Fruit fly (Drosophila melanogaster) whole organism, embryonic: ENCODE measurements around the gene CG16984.

ENCODE experiments used
- CG10209 ChIP-seq: fragments of 200-800 bp; sonication (Bioruptor generic); optimal IDR thresholded peaks from 3 replicates; lab custom pipeline; 2017; ENCODE audit warnings: missing biosample characterization, mild to moderate bottlenecking, missing genetic modification characterization, missing genetic modification reagents
- CG18619 ChIP-seq: fragments of 200-800 bp; sonication (Bioruptor generic); optimal IDR thresholded peaks from 3 replicates; lab custom pipeline; 2017; ENCODE audit warnings: missing biosample characterization, mild to moderate bottlenecking, missing genetic modification characterization
- CG2116 ChIP-seq: fragments of 200-800 bp; sonication (Bioruptor generic); optimal IDR thresholded peaks from 3 replicates; lab custom pipeline; 2018; ENCODE audit warnings: missing biosample characterization, mild to moderate bottlenecking, missing genetic modification characterization
- CG34422 ChIP-seq: fragments of 200-800 bp; sonication (Bioruptor generic); IDR thresholded peaks from 3 replicates; pipeline ENCODE4 v1.3.6; 2022; ENCODE audit warnings: missing biosample characterization, missing genetic modification characterization
- Dip3 ChIP-seq: fragments of 200-800 bp; sonication (Bioruptor generic); optimal IDR thresholded peaks from 3 replicates; lab custom pipeline; 2016; ENCODE audit warnings: missing biosample characterization, missing genetic modification characterization
- HLH3B ChIP-seq: fragments of 200-800 bp; sonication (Bioruptor generic); IDR thresholded peaks from 2 replicates; pipeline ENCODE4 v1.3.6; 2022; ENCODE audit warnings: missing biosample characterization, missing genetic modification characterization
- cad ChIP-seq: fragments of >200 bp; optimal IDR thresholded peaks from 2 replicates; lab custom pipeline; 2017; ENCODE audit warnings: missing biosample characterization, missing genetic modification characterization
- exex ChIP-seq: fragments of 200-800 bp; sonication (Bioruptor generic); optimal IDR thresholded peaks from 4 replicates; lab custom pipeline; 2018; ENCODE audit warnings: missing biosample characterization, mild to moderate bottlenecking, missing genetic modification characterization, moderate library complexity
- fd102C ChIP-seq: fragments of 200-800 bp; sonication (Bioruptor generic); optimal IDR thresholded peaks from 2 replicates; lab custom pipeline; 2018; ENCODE audit warnings: missing biosample characterization, mild to moderate bottlenecking, missing genetic modification characterization, moderate library complexity
- ken ChIP-seq: fragments of 200-800 bp; sonication (Bioruptor generic); IDR thresholded peaks from 3 replicates; pipeline ENCODE4 v1.3.6; 2022; ENCODE audit warnings: missing biosample characterization, missing genetic modification characterization
- pzg ChIP-seq: fragments of 200-800 bp; sonication (Bioruptor generic); optimal IDR thresholded peaks from 3 replicates; lab custom pipeline; 2018; ENCODE audit warnings: missing biosample characterization, mild to moderate bottlenecking, missing genetic modification characterization, moderate library complexity
- yki ChIP-seq: fragments of >200 bp; optimal IDR thresholded peaks from 3 replicates; lab custom pipeline; 2018

dm6 chr3L:2585794-2586741 lies 9.5 kb upstream of the CG16984 start, which contains the start of gene msn:
- TF ChIP-seq CG18619 (GFP tag; lab: Kevin White, UChicago): no peak
- peak; percentile 88; the same call in 2 of the 3 replicates for TF ChIP-seq CG34422
- TF ChIP-seq CG2116 (GFP tag; lab: Kevin White, UChicago): peak; percentile 55
- TF ChIP-seq pzg (GFP tag; lab: Kevin White, UChicago): peak; percentile 94
- TF ChIP-seq exex (tag; lab: Kevin White, UChicago): no peak
- peak; percentile 44; the same call in 1 of the 3 replicates for TF ChIP-seq ken (GFP tag; lab: Robert Waterston, UW)
- TF ChIP-seq cad (GFP tag; lab: Kevin White, UChicago): no peak
- no peak for TF ChIP-seq CG10209 (GFP tag; lab: Kevin White, UChicago)
- TF ChIP-seq HLH3B (GFP tag; lab: Robert Waterston, UW): no peak
- TF ChIP-seq Dip3 (GFP tag; lab: Kevin White, UChicago): peak; percentile 4
- no peak for TF ChIP-seq fd102C (GFP tag; lab: Kevin White, UChicago)
- TF ChIP-seq yki: peak; percentile 68
